Fruit fly (Drosophila melanogaster) whole organism, embryonic: ENCODE measurements around the gene CG3862.

Source experiments
- Bteb2 ChIP-seq: fragments of 200-800 bp; sonication (Bioruptor generic); optimal IDR thresholded peaks from 2 replicates; lab custom pipeline; 2016; ENCODE audit warnings: missing biosample characterization, missing genetic modification characterization
- CG10267 ChIP-seq: fragments of 200-800 bp; sonication (Bioruptor generic); optimal IDR thresholded peaks from 2 replicates; lab custom pipeline; 2018; ENCODE audit warnings: missing biosample characterization, mild to moderate bottlenecking, missing genetic modification characterization, moderate library complexity
- CG10462 ChIP-seq: fragments of 200-800 bp; sonication (Bioruptor generic); optimal IDR thresholded peaks from 2 replicates; lab custom pipeline; 2016; ENCODE audit warnings: missing biosample characterization, missing genetic modification characterization
- CG11695 ChIP-seq: fragments of 200-800 bp; sonication (Bioruptor generic); IDR thresholded peaks from 3 replicates; pipeline ENCODE4 v1.3.6; 2022; ENCODE audit warnings: missing biosample characterization, missing genetic modification characterization
- CG13624 ChIP-seq: fragments of 200-800 bp; sonication (Bioruptor generic); optimal IDR thresholded peaks from 2 replicates; lab custom pipeline; 2016; ENCODE audit warnings: missing biosample characterization, missing genetic modification characterization
- CG13775 ChIP-seq: fragments of 200-800 bp; sonication (Bioruptor generic); optimal IDR thresholded peaks from 3 replicates; lab custom pipeline; 2017; ENCODE audit warnings: missing biosample characterization, mild to moderate bottlenecking, missing genetic modification characterization
- CG13894 ChIP-seq: fragments of 200-800 bp; sonication (Bioruptor generic); optimal IDR thresholded peaks from 3 replicates; lab custom pipeline; 2018; ENCODE audit warnings: missing biosample characterization, mild to moderate bottlenecking, missing genetic modification characterization, moderate library complexity
- CG14441 ChIP-seq: fragments of 200-800 bp; sonication (Bioruptor generic); IDR thresholded peaks from 2 replicates; pipeline ENCODE4 v1.3.6; 2022; ENCODE audit warnings: missing biosample characterization, missing genetic modification characterization
- CG15269 ChIP-seq: fragments of 200-800 bp; sonication (Bioruptor generic); optimal IDR thresholded peaks from 2 replicates; lab custom pipeline; 2018; ENCODE audit warnings: missing biosample characterization, mild to moderate bottlenecking, missing genetic modification characterization, moderate library complexity
- CG15479 ChIP-seq: fragments of 200-800 bp; sonication (Bioruptor generic); optimal IDR thresholded peaks from 3 replicates; lab custom pipeline; 2019; ENCODE audit warnings: missing biosample characterization, mild to moderate bottlenecking, missing genetic modification characterization, moderate library complexity
- CG17568 ChIP-seq: fragments of 200-800 bp; sonication (Bioruptor generic); optimal IDR thresholded peaks from 2 replicates; lab custom pipeline; 2018; ENCODE audit warnings: missing biosample characterization, mild to moderate bottlenecking, missing genetic modification characterization, moderate library complexity
- CG18011 ChIP-seq: fragments of 200-800 bp; sonication (Bioruptor generic); optimal IDR thresholded peaks from 2 replicates; lab custom pipeline; 2017; ENCODE audit warnings: missing biosample characterization, missing genetic modification characterization, mild to moderate bottlenecking, moderate library complexity, missing genotype
- CG2202 ChIP-seq: fragments of 200-800 bp; sonication (Bioruptor generic); optimal IDR thresholded peaks from 2 replicates; lab custom pipeline; 2018; ENCODE audit warnings: missing biosample characterization, mild to moderate bottlenecking, missing genetic modification characterization
- CG2678 ChIP-seq: fragments of 200-800 bp; sonication (Bioruptor generic); optimal IDR thresholded peaks from 3 replicates; lab custom pipeline; 2019; ENCODE audit warnings: missing biosample characterization, mild to moderate bottlenecking, missing genetic modification characterization, moderate library complexity
- CG2712 ChIP-seq: fragments of 200-800 bp; optimal IDR thresholded peaks from 3 replicates; lab custom pipeline; 2019; ENCODE audit warnings: missing biosample characterization, mild to moderate bottlenecking, missing genetic modification characterization, moderate library complexity
- CG32767 ChIP-seq: fragments of 200-800 bp; sonication (Bioruptor generic); IDR thresholded peaks from 2 replicates; pipeline ENCODE4 v1.3.6; 2022; ENCODE audit warnings: missing biosample characterization, missing genetic modification characterization
- CG43689 ChIP-seq: fragments of 200-800 bp; sonication (Bioruptor generic); IDR thresholded peaks from 2 replicates; pipeline ENCODE4 v1.3.6; 2022; ENCODE audit warnings: missing biosample characterization, missing genetic modification characterization
- CG4820 ChIP-seq: fragments of 200-800 bp; sonication (Bioruptor generic); optimal IDR thresholded peaks from 3 replicates; lab custom pipeline; 2016; ENCODE audit warnings: missing biosample characterization, missing genetic modification characterization
- CG6765 ChIP-seq: fragments of 200-800 bp; sonication (Bioruptor generic); optimal IDR thresholded peaks from 3 replicates; lab custom pipeline; 2017; ENCODE audit warnings: missing biosample characterization, mild to moderate bottlenecking, missing genetic modification characterization
- CG7357 ChIP-seq: fragments of 200-800 bp; sonication (Bioruptor generic); IDR thresholded peaks from 3 replicates; pipeline ENCODE4 v1.3.6; 2022; ENCODE audit warnings: missing biosample characterization, missing genetic modification characterization
- CG8478 ChIP-seq: fragments of >200 bp; optimal IDR thresholded peaks from 2 replicates; lab custom pipeline; 2018
- CG8924 ChIP-seq: fragments of 200-800 bp; optimal IDR thresholded peaks from 3 replicates; lab custom pipeline; 2019; ENCODE audit warnings: missing biosample characterization, mild to moderate bottlenecking, missing genetic modification characterization, moderate library complexity
- Chrac-16 ChIP-seq: fragments of 200-800 bp; sonication (Bioruptor generic); optimal IDR thresholded peaks from 3 replicates; lab custom pipeline; 2016; ENCODE audit warnings: missing biosample characterization, missing genetic modification characterization
- CoRest ChIP-seq: fragments of 200-800 bp; sonication (Bioruptor generic); optimal IDR thresholded peaks from 3 replicates; lab custom pipeline; 2018; ENCODE audit warnings: missing biosample characterization, mild to moderate bottlenecking, missing genetic modification characterization, moderate library complexity
- Dip2 ChIP-seq: fragments of 200-800 bp; sonication (Bioruptor generic); IDR thresholded peaks from 2 replicates; pipeline ENCODE4 v1.3.6; 2022; ENCODE audit warnings: missing biosample characterization, missing genetic modification characterization
- Dip3 ChIP-seq: fragments of 200-800 bp; sonication (Bioruptor generic); optimal IDR thresholded peaks from 3 replicates; lab custom pipeline; 2016; ENCODE audit warnings: missing biosample characterization, missing genetic modification characterization
- Ets97D ChIP-seq: fragments of 200-800 bp; sonication (Bioruptor generic); optimal IDR thresholded peaks from 3 replicates; lab custom pipeline; 2016; ENCODE audit warnings: missing biosample characterization, missing genetic modification characterization
- Fer2 ChIP-seq: fragments of 200-800 bp; sonication (Bioruptor generic); optimal IDR thresholded peaks from 2 replicates; lab custom pipeline; 2018; ENCODE audit warnings: missing biosample characterization, mild to moderate bottlenecking, missing genetic modification characterization, moderate library complexity
- Max ChIP-seq: fragments of 200-800 bp; sonication (Bioruptor generic); optimal IDR thresholded peaks from 2 replicates; lab custom pipeline; 2016; ENCODE audit warnings: missing biosample characterization, mild to moderate bottlenecking, missing genetic modification characterization
- Nf-YA ChIP-seq: fragments of 200-800 bp; sonication (Bioruptor generic); IDR thresholded peaks from 2 replicates; pipeline ENCODE4 v1.3.6; 2022; ENCODE audit warnings: missing biosample characterization, missing genetic modification characterization
- PHDP ChIP-seq: fragments of 200-800 bp; sonication (Bioruptor generic); optimal IDR thresholded peaks from 3 replicates; lab custom pipeline; 2018; ENCODE audit warnings: missing biosample characterization, mild to moderate bottlenecking, missing genetic modification characterization, moderate library complexity
- Sox100B ChIP-seq: fragments of 200-800 bp; sonication (Bioruptor generic); optimal IDR thresholded peaks from 3 replicates; lab custom pipeline; 2018; ENCODE audit warnings: missing biosample characterization, mild to moderate bottlenecking, missing genetic modification characterization
- TFAM ChIP-seq: fragments of 200-800 bp; sonication (Bioruptor generic); optimal IDR thresholded peaks from 2 replicates; lab custom pipeline; 2017; ENCODE audit warnings: missing biosample characterization, missing genetic modification characterization, inconsistent platforms
- ara ChIP-seq: fragments of 200-800 bp; sonication (Bioruptor generic); IDR thresholded peaks from 2 replicates; pipeline ENCODE4 v1.3.6; 2022; ENCODE audit warnings: missing biosample characterization, missing genetic modification characterization
- cato ChIP-seq: fragments of 200-800 bp; sonication (Bioruptor generic); optimal IDR thresholded peaks from 2 replicates; lab custom pipeline; 2016; ENCODE audit warnings: missing biosample characterization, missing genetic modification characterization, borderline replicate concordance
- danr ChIP-seq: fragments of 200-800 bp; sonication (Bioruptor generic); IDR thresholded peaks from 2 replicates; pipeline ENCODE4 v1.3.6; 2022; ENCODE audit warnings: missing biosample characterization, missing genetic modification characterization
- ewg ChIP-seq: fragments of 200-800 bp; sonication (Bioruptor generic); optimal IDR thresholded peaks from 3 replicates; lab custom pipeline; 2017; ENCODE audit warnings: mild to moderate bottlenecking, missing biosample characterization, missing genetic modification reagents, missing genetic modification characterization
- jigr1 ChIP-seq: fragments of 200-800 bp; sonication (Bioruptor generic); IDR thresholded peaks from 3 replicates; pipeline ENCODE4 v1.3.6; 2022; ENCODE audit warnings: missing biosample characterization, missing genetic modification characterization
- mirr ChIP-seq: fragments of 200-800 bp; sonication (Bioruptor generic); optimal IDR thresholded peaks from 3 replicates; lab custom pipeline; 2018; ENCODE audit warnings: missing biosample characterization, mild to moderate bottlenecking, missing genetic modification characterization
- nom ChIP-seq: fragments of 200-800 bp; sonication (Bioruptor generic); optimal IDR thresholded peaks from 2 replicates; lab custom pipeline; 2017; ENCODE audit warnings: missing biosample characterization, missing genetic modification characterization, mild to moderate bottlenecking, moderate library complexity, missing genetic modification reagents
- odd ChIP-seq: fragments of 200-800 bp; sonication (Bioruptor generic); optimal IDR thresholded peaks from 2 replicates; lab custom pipeline; 2017; ENCODE audit warnings: missing biosample characterization, mild to moderate bottlenecking, missing genetic modification characterization
- otp ChIP-seq: fragments of 200-800 bp; sonication (Bioruptor generic); IDR thresholded peaks from 3 replicates; pipeline ENCODE4, ENCODE4 v1.3.6; 2022; ENCODE audit warnings: missing biosample characterization, missing genetic modification characterization
- pho ChIP-seq: fragments of 200-800 bp; sonication (Bioruptor generic); optimal IDR thresholded peaks from 2 replicates; lab custom pipeline; 2016; ENCODE audit warnings: missing biosample characterization, missing genetic modification characterization
- phol ChIP-seq: fragments of 200-800 bp; sonication (Bioruptor generic); optimal IDR thresholded peaks from 3 replicates; lab custom pipeline; 2018; ENCODE audit warnings: missing biosample characterization, mild to moderate bottlenecking, missing genetic modification characterization, moderate library complexity
- pnt ChIP-seq: fragments of 200-800 bp; sonication (Bioruptor generic); optimal IDR thresholded peaks from 3 replicates; lab custom pipeline; 2016; ENCODE audit warnings: missing biosample characterization, missing genetic modification characterization
- slbo ChIP-seq: fragments of 200-800 bp; sonication (Bioruptor generic); IDR thresholded peaks from 2 replicates; pipeline ENCODE4 v1.3.6; 2022; ENCODE audit warnings: missing biosample characterization, missing genetic modification characterization
- slp2 ChIP-seq: fragments of 200-800 bp; sonication (Bioruptor generic); optimal IDR thresholded peaks from 2 replicates; lab custom pipeline; 2016; ENCODE audit warnings: missing biosample characterization, missing genetic modification characterization
- tna ChIP-seq: fragments of 200-800 bp; sonication (Bioruptor generic); IDR thresholded peaks from 2 replicates; pipeline ENCODE4 v1.3.6; 2022; ENCODE audit warnings: missing biosample characterization, missing genetic modification characterization; ENCODE audit not compliant: partially characterized antibody
- unpg ChIP-seq: fragments of 200-800 bp; sonication (Bioruptor generic); optimal IDR thresholded peaks from 3 replicates; lab custom pipeline; 2018; ENCODE audit warnings: missing biosample characterization, mild to moderate bottlenecking, missing genetic modification characterization, moderate library complexity

Gene CG3862

dm6 chr2L:819315-820032, 6.2 kb downstream of the CG3862 start, which contains the start of the genes PGAP2 and Clp (continued):
- TF ChIP-seq Bteb2 (GFP tag; lab: Kevin White, UChicago) (peak; percentile 46), Chrac-16 (GFP tag; lab: Kevin White, UChicago) (peak; percentile 74), CG2712 (tag; lab: Kevin White, UChicago) (peak; percentile 85), slbo (peak; percentile 89), unpg (GFP tag; lab: Kevin White, UChicago) (peak; percentile 69), CG32767 (GFP tag; lab: Robert Waterston, UW) (peak; percentile 71; the same call in 1 of the 2 replicates), Dip3 (GFP tag; lab: Kevin White, UChicago) (no peak), phol (tag; lab: Kevin White, UChicago) (peak; percentile 85), CG13775 (GFP tag; lab: Kevin White, UChicago) (peak; percentile 82), tna (peak; percentile 7; the same call in 1 of the 2 replicates), CG18011 (GFP tag; lab: Kevin White, UChicago) (peak; percentile 9), CoRest (peak; percentile 87), CG8924 (peak; percentile 77), slp2 (GFP tag; lab: Kevin White, UChicago) (no peak), CG14441 (GFP tag; lab: Robert Waterston, UW) (peak; percentile 76), danr (peak; percentile 57; the same call in 1 of the 2 replicates), CG2678 (peak; percentile 80), TFAM (GFP tag; lab: Kevin White, UChicago) (no peak), Nf-YA (peak; percentile 36; the same call in 1 of the 2 replicates), mirr (GFP tag; lab: Kevin White, UChicago) (peak; percentile 22), CG10462 (GFP tag; lab: Kevin White, UChicago) (no peak), CG13894 (tag; lab: Kevin White, UChicago) (no peak), Ets97D (GFP tag; lab: Kevin White, UChicago) (peak; percentile 55), otp (0 out of 3 replicates have a peak, but pooled peaks have one; percentile 26), CG2202 (tag; lab: Kevin White, UChicago) (no peak), Max (GFP tag; lab: Kevin White, UChicago) (peak; percentile 61), ewg (GFP tag; lab: Kevin White, UChicago) (peak; percentile 54), CG13624 (GFP tag; lab: Kevin White, UChicago) (peak; percentile 20), CG4820 (GFP tag; lab: Kevin White, UChicago) (peak; percentile 55), CG15479 (GFP tag; lab: Kevin White, UChicago) (peak; percentile 26), CG15269 (tag; lab: Kevin White, UChicago) (peak; percentile 77), CG6765 (GFP tag; lab: Kevin White, UChicago) (no peak), ara (GFP tag; lab: Robert Waterston, UW) (peak; percentile 64; the same call in 1 of the 2 replicates), cato (GFP tag; lab: Kevin White, UChicago) (peak; percentile 62), CG8478 (lab: Kevin White, UChicago) (no peak), pnt (GFP tag; lab: Kevin White, UChicago) (peak; percentile 16), nom (GFP tag; lab: Kevin White, UChicago) (peak; percentile 3), Fer2 (tag; lab: Kevin White, UChicago) (peak; percentile 26), Sox100B (no peak), CG11695 (GFP tag; lab: Robert Waterston, UW) (peak; percentile 52; the same call in 2 of the 3 replicates), jigr1 (no peak), odd (GFP tag; lab: Kevin White, UChicago) (no peak), CG17568 (GFP tag; lab: Kevin White, UChicago) (no peak), CG7357 (peak; percentile 59; the same call in 1 of the 3 replicates), CG10267 (peak; percentile 70), PHDP (peak; percentile 67), CG43689 (GFP tag; lab: Robert Waterston, UW) (no peak), pho (GFP tag; lab: Kevin White, UChicago) (peak; percentile 60), Dip2 (no peak)
